Fruit fly (Drosophila melanogaster) whole organism, prepupa: ENCODE measurements around the gene CG9541.

ENCODE experiments used
- CG11902 ChIP-seq: fragments of 200-800 bp; sonication (Bioruptor generic); optimal IDR thresholded peaks from 3 replicates; lab custom pipeline; 2016; ENCODE audit warnings: missing biosample characterization, missing genetic modification characterization
- CG3032 ChIP-seq: fragments of 200-800 bp; optimal IDR thresholded peaks from 2 replicates; lab custom pipeline; 2019; ENCODE audit warnings: missing biosample characterization, mild to moderate bottlenecking, missing genetic modification characterization, moderate library complexity
- CG6808 ChIP-seq: fragments of 200-800 bp; sonication (Bioruptor generic); optimal IDR thresholded peaks from 3 replicates; lab custom pipeline; 2017; ENCODE audit warnings: missing biosample characterization, missing genetic modification characterization, mild to moderate bottlenecking, moderate library complexity, missing genetic modification reagents
- Met ChIP-seq: fragments of 200-800 bp; sonication (Bioruptor generic); optimal IDR thresholded peaks from 3 replicates; lab custom pipeline; 2016; ENCODE audit warnings: missing biosample characterization, missing genetic modification characterization
- OdsH ChIP-seq: fragments of 200-800 bp; sonication (Bioruptor generic); optimal IDR thresholded peaks from 3 replicates; lab custom pipeline; 2016; ENCODE audit warnings: missing biosample characterization, missing genetic modification characterization
- Sox102F ChIP-seq: fragments of 200-800 bp; sonication (Bioruptor generic); optimal IDR thresholded peaks from 2 replicates; lab custom pipeline; 2016; ENCODE audit warnings: missing biosample characterization, mild to moderate bottlenecking, missing genetic modification characterization
- acj6 ChIP-seq: fragments of 200-800 bp; sonication (Bioruptor generic); optimal IDR thresholded peaks from 3 replicates; lab custom pipeline; 2016; ENCODE audit warnings: missing biosample characterization, missing genetic modification characterization
- cyc ChIP-seq: fragments of 200-800 bp; sonication (Bioruptor generic); optimal IDR thresholded peaks from 3 replicates; lab custom pipeline; 2016; ENCODE audit warnings: missing biosample characterization, missing genetic modification characterization
- eg ChIP-seq: fragments of 200-800 bp; sonication (Bioruptor generic); IDR thresholded peaks from 3 replicates; pipeline ENCODE4 v1.3.6; 2022; ENCODE audit warnings: missing biosample characterization, missing genetic modification characterization
- lz ChIP-seq: fragments of 200-800 bp; sonication (Bioruptor generic); optimal IDR thresholded peaks from 3 replicates; lab custom pipeline; 2016; ENCODE audit warnings: missing biosample characterization, missing genetic modification characterization
- pdm3 ChIP-seq: fragments of 200-800 bp; sonication (Bioruptor generic); optimal IDR thresholded peaks from 3 replicates; lab custom pipeline; 2016; ENCODE audit warnings: missing biosample characterization, missing genetic modification characterization
- svp ChIP-seq: fragments of 200-800 bp; sonication (Bioruptor generic); peaks from one replicate; lab custom pipeline; 2016; ENCODE audit warnings: missing biosample characterization, missing genetic modification characterization

dm6 chr2L:8941736-8942337, 33.4 kb downstream of the CG9541 start, which contains the start of gene Argl:
- TF ChIP-seq CG3032 (no peak), eg (peak; percentile 8; the same call in 1 of the 3 replicates), Sox102F (no peak), Met (GFP tag; lab: Kevin White, UChicago) (peak; percentile 18), OdsH (GFP tag; lab: Kevin White, UChicago) (no peak), CG6808 (GFP tag; lab: Kevin White, UChicago) (no peak), svp (peak; percentile 87), CG11902 (GFP tag; lab: Kevin White, UChicago) (no peak), pdm3 (peak; percentile 3), lz (GFP tag; lab: Kevin White, UChicago) (no peak), acj6 (GFP tag; lab: Kevin White, UChicago) (no peak), cyc (GFP tag; lab: Kevin White, UChicago) (no peak)
